In the genomic region with DNA sequence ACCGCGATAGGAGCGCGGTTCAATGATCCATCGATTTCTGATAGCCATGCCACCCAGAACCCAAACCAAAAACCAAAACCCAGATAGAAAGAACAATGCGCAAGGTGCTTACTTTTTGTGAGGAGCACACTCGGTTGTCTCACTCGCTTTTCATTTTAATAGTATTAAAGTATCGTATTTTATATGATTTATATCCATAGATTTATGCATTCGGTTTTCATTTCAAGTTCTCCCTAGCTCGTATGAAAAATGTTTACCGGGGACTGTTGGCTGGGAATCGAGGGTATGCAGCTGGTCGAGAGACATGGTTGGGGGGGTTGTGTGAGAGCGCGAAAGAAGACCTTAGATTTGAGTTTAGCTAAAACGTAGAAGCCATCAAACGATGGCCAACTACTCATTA, we compare ENCODE assay signal across 2 fruit fly cellular contexts.
TF ChIP-seq lines count a peak whose summit lies in the region.

No protein-coding gene starts in this region.

TF ChIP-seq in whole organism, embryonic, 481 proteins besides CTCF, POLR2A, EP300 and RAD21 (continued from another document and continues in another):
- TF ChIP-seq CG12769 (tag; optimal IDR thresholded peaks at IDR 0.05; lab: Kevin White, UChicago) = peak; percentile 44
- no peak for TF ChIP-seq ac (GFP tag; optimal IDR thresholded peaks at IDR 0.05; lab: Kevin White, UChicago)
- no peak for TF ChIP-seq gcm (GFP tag; optimal IDR thresholded peaks at IDR 0.05; lab: Kevin White, UChicago)
- TF ChIP-seq Hmr (GFP tag; optimal IDR thresholded peaks at IDR 0.05; lab: Kevin White, UChicago) = no peak
- no peak for TF ChIP-seq BEAF-32 (GFP tag; optimal IDR thresholded peaks at IDR 0.05; lab: Kevin White, UChicago)
- TF ChIP-seq org-1 (GFP tag; optimal IDR thresholded peaks at IDR 0.05; lab: Kevin White, UChicago) = no peak
- TF ChIP-seq slou (GFP tag; optimal IDR thresholded peaks at IDR 0.05; lab: Kevin White, UChicago) = no peak
- peak; percentile 13 for TF ChIP-seq oc (tag; optimal IDR thresholded peaks at IDR 0.05; lab: Kevin White, UChicago)
- no peak for TF ChIP-seq Sry-δ (GFP tag; optimal IDR thresholded peaks at IDR 0.05; lab: Kevin White, UChicago)
- TF ChIP-seq da (GFP tag; optimal IDR thresholded peaks at IDR 0.05; lab: Kevin White, UChicago) = no peak
- TF ChIP-seq HLHmδ (GFP tag; optimal IDR thresholded peaks at IDR 0.05; lab: Kevin White, UChicago) = no peak
- TF ChIP-seq exex (tag; optimal IDR thresholded peaks at IDR 0.05; lab: Kevin White, UChicago) = no peak
- TF ChIP-seq CG3847 (GFP tag; IDR thresholded peaks at IDR 0.05; lab: Robert Waterston, UW) = peak; percentile 40; the same call in 1 of the 2 replicates
- TF ChIP-seq CG8089 (GFP tag; optimal IDR thresholded peaks at IDR 0.05; lab: Kevin White, UChicago) = no peak
- TF ChIP-seq ATbp (GFP tag; optimal IDR thresholded peaks at IDR 0.05; lab: Kevin White, UChicago) = peak; percentile 27
- peak; percentile 53; the same call in 1 of the 2 replicates for TF ChIP-seq CG11696 (GFP tag; IDR thresholded peaks at IDR 0.05; lab: Robert Waterston, UW)
- TF ChIP-seq zen2 (GFP tag; IDR thresholded peaks at IDR 0.05; lab: Robert Waterston, UW; ENCODE audit: partially characterized antibody) = no peak
- TF ChIP-seq ftz-f1 (GFP tag; optimal IDR thresholded peaks at IDR 0.05; lab: Kevin White, UChicago) = no peak
- TF ChIP-seq lola (GFP tag; optimal IDR thresholded peaks at IDR 0.05; lab: Kevin White, UChicago) = peak in 1 of 3 experiments; percentile 6
- no peak for TF ChIP-seq CG14050 (GFP tag; IDR thresholded peaks at IDR 0.05; lab: Robert Waterston, UW)
- no peak for TF ChIP-seq CG17829 (tag; optimal IDR thresholded peaks at IDR 0.05; lab: Kevin White, UChicago)
- no peak for TF ChIP-seq fu2 (GFP tag; optimal IDR thresholded peaks at IDR 0.05; lab: Kevin White, UChicago)
- TF ChIP-seq CG11093 (GFP tag; IDR thresholded peaks at IDR 0.05; lab: Robert Waterston, UW) = 0 out of 3 replicates have a peak, but pooled peaks have one; percentile 31
- peak; percentile 16 for TF ChIP-seq CG10979 (tag; optimal IDR thresholded peaks at IDR 0.05; lab: Kevin White, UChicago)
- TF ChIP-seq toy (GFP tag; IDR thresholded peaks at IDR 0.05; lab: Robert Waterston, UW) = no peak
- TF ChIP-seq br (optimal IDR thresholded peaks at IDR 0.05; lab: Kevin White, UChicago) = no peak
- TF ChIP-seq CG11456 (GFP tag; IDR thresholded peaks at IDR 0.05; lab: Robert Waterston, UW) = peak; percentile 66; the same call in 2 of the 3 replicates
- TF ChIP-seq Oaz (GFP tag; IDR thresholded peaks at IDR 0.05; lab: Robert Waterston, UW) = no peak
- TF ChIP-seq Hand (GFP tag; optimal IDR thresholded peaks at IDR 0.05; lab: Kevin White, UChicago) = no peak
- no peak for TF ChIP-seq run (tag; optimal IDR thresholded peaks at IDR 0.05; lab: Kevin White, UChicago)
- no peak for TF ChIP-seq Tbp (GFP tag; optimal IDR thresholded peaks at IDR 0.05; lab: Kevin White, UChicago)
- TF ChIP-seq Sox100B (GFP tag; optimal IDR thresholded peaks at IDR 0.05; lab: Kevin White, UChicago) = no peak
- TF ChIP-seq maf-S (GFP tag; optimal IDR thresholded peaks at IDR 0.05; lab: Kevin White, UChicago) = no peak
- TF ChIP-seq CG14014 (GFP tag; IDR thresholded peaks at IDR 0.05; lab: Robert Waterston, UW) = no peak
- TF ChIP-seq ab (GFP tag; optimal IDR thresholded peaks at IDR 0.05; lab: Kevin White, UChicago) = no peak
- no peak for TF ChIP-seq crc (GFP tag; optimal IDR thresholded peaks at IDR 0.05; lab: Kevin White, UChicago)
- no peak for TF ChIP-seq CG14710 (tag; optimal IDR thresholded peaks at IDR 0.05; lab: Kevin White, UChicago)
- TF ChIP-seq Dek (tag; optimal IDR thresholded peaks at IDR 0.05; lab: Kevin White, UChicago) = peak; percentile 12
- no peak for TF ChIP-seq Opbp (GFP tag; IDR thresholded peaks at IDR 0.05; lab: Robert Waterston, UW; ENCODE audit: partially characterized antibody)
- TF ChIP-seq pan (optimal IDR thresholded peaks at IDR 0.05; lab: Kevin White, UChicago) = no peak
- TF ChIP-seq pan (GFP tag; optimal IDR thresholded peaks at IDR 0.05 in 1 of 2, IDR thresholded peaks at IDR 0.05 in 1 of 2) = peak in 1 of 2 experiments; percentile 17
- no peak for TF ChIP-seq CG6854 (GFP tag; optimal IDR thresholded peaks at IDR 0.05; lab: Kevin White, UChicago)
- no peak for TF ChIP-seq eyg (GFP tag; optimal IDR thresholded peaks at IDR 0.05; lab: Kevin White, UChicago)
- no peak for TF ChIP-seq Stat92E (GFP tag; optimal IDR thresholded peaks at IDR 0.05; lab: Kevin White, UChicago)
- no peak for TF ChIP-seq CG6175 (GFP tag; IDR thresholded peaks at IDR 0.05; lab: Robert Waterston, UW)
- no peak for TF ChIP-seq CG17568 (GFP tag; optimal IDR thresholded peaks at IDR 0.05; lab: Kevin White, UChicago)
- no peak for TF ChIP-seq CG3995 (GFP tag; optimal IDR thresholded peaks at IDR 0.05; lab: Kevin White, UChicago)
- TF ChIP-seq Jarid2 (GFP tag; optimal IDR thresholded peaks at IDR 0.05; lab: Kevin White, UChicago) = no peak
- TF ChIP-seq B-H1 (GFP tag; IDR thresholded peaks at IDR 0.05; lab: Robert Waterston, UW) = no peak
- peak; percentile 33 for TF ChIP-seq CG1647 (GFP tag; optimal IDR thresholded peaks at IDR 0.05; lab: Kevin White, UChicago)
- TF ChIP-seq Gug (GFP tag; IDR thresholded peaks at IDR 0.05; lab: Robert Waterston, UW) = peak; percentile 34; the same call in 1 of the 4 replicates
- no peak for TF ChIP-seq CG33557 (GFP tag; optimal IDR thresholded peaks at IDR 0.05; lab: Kevin White, UChicago)
- TF ChIP-seq her (GFP tag; optimal IDR thresholded peaks at IDR 0.05; lab: Kevin White, UChicago) = no peak
- no peak for TF ChIP-seq h (optimal IDR thresholded peaks at IDR 0.05; lab: Kevin White, UChicago)
- no peak for TF ChIP-seq CG14860 (GFP tag; IDR thresholded peaks at IDR 0.05; lab: Robert Waterston, UW; ENCODE audit: partially characterized antibody)
- peak in 1 of 2 experiments; percentile 59 for TF ChIP-seq bsh (GFP tag; optimal IDR thresholded peaks at IDR 0.05; lab: Kevin White, UChicago)
- TF ChIP-seq Asciz (GFP tag; optimal IDR thresholded peaks at IDR 0.05; lab: Kevin White, UChicago) = no peak
- TF ChIP-seq NfI (GFP tag; optimal IDR thresholded peaks at IDR 0.05; lab: Kevin White, UChicago) = peak; percentile 47
- no peak for TF ChIP-seq abd-A (tag; optimal IDR thresholded peaks at IDR 0.05; lab: Kevin White, UChicago)
- peak; percentile 73; the same call in 2 of the 3 replicates for TF ChIP-seq so (GFP tag; IDR thresholded peaks at IDR 0.05; lab: Robert Waterston, UW)
- no peak for TF ChIP-seq CG3407 (GFP tag; optimal IDR thresholded peaks at IDR 0.05; lab: Kevin White, UChicago)
- peak; percentile 2 for TF ChIP-seq CG15514 (GFP tag; optimal IDR thresholded peaks at IDR 0.05; lab: Kevin White, UChicago)
- TF ChIP-seq CG6272 (GFP tag; IDR thresholded peaks at IDR 0.05; lab: Robert Waterston, UW) = no peak
- peak; percentile 54 for TF ChIP-seq dmrt99B (tag; optimal IDR thresholded peaks at IDR 0.05; lab: Kevin White, UChicago)
- no peak for TF ChIP-seq CG7745 (tag; optimal IDR thresholded peaks at IDR 0.05; lab: Kevin White, UChicago)

TF ChIP-seq in whole organism, wandering third instar larva, 38 proteins besides CTCF, POLR2A, EP300 and RAD21 (continued from another document):
- TF ChIP-seq dmrt93B (GFP tag; optimal IDR thresholded peaks at IDR 0.05; lab: Kevin White, UChicago) = peak; percentile 17
